Fruit fly (Drosophila melanogaster) whole organism, embryonic: ENCODE data around the gene Claspin.
A peak's percentile ranks its signal among the peaks of the same experiment; 100 is the strongest.

ENCODE experiments used
- Atf6 ChIP-seq: fragments of 200-800 bp; sonication (Bioruptor generic); IDR thresholded peaks from 2 replicates; pipeline ENCODE4 v1.3.6; 2022; ENCODE audit warnings: missing biosample characterization, missing genetic modification characterization
- CG10209 ChIP-seq: fragments of 200-800 bp; sonication (Bioruptor generic); optimal IDR thresholded peaks from 3 replicates; lab custom pipeline; 2017; ENCODE audit warnings: missing biosample characterization, mild to moderate bottlenecking, missing genetic modification characterization, missing genetic modification reagents
- CG12744 ChIP-seq: fragments of 200-800 bp; sonication (Bioruptor generic); optimal IDR thresholded peaks from 2 replicates; lab custom pipeline; 2016; ENCODE audit warnings: missing biosample characterization, missing genetic modification characterization
- CG13287 ChIP-seq: fragments of 200-800 bp; sonication (Bioruptor generic); IDR thresholded peaks from 2 replicates; pipeline ENCODE4 v1.3.6; 2022; ENCODE audit warnings: missing biosample characterization, missing genetic modification characterization; ENCODE audit not compliant: partially characterized antibody
- CG15601 ChIP-seq: fragments of 200-800 bp; sonication (Bioruptor generic); optimal IDR thresholded peaks from 3 replicates; lab custom pipeline; 2019; ENCODE audit warnings: missing biosample characterization, mild to moderate bottlenecking, missing genetic modification characterization, moderate library complexity
- CG15696 ChIP-seq: fragments of 200-800 bp; sonication (Bioruptor generic); optimal IDR thresholded peaks from 2 replicates; lab custom pipeline; 2019; ENCODE audit warnings: missing biosample characterization, mild to moderate bottlenecking, missing genetic modification characterization, moderate library complexity
- CG16863 ChIP-seq: fragments of 200-800 bp; sonication (Bioruptor generic); optimal IDR thresholded peaks from 3 replicates; lab custom pipeline; 2016; ENCODE audit warnings: missing biosample characterization, missing genetic modification characterization
- CG17361 ChIP-seq: fragments of 200-800 bp; sonication (Bioruptor generic); IDR thresholded peaks from 3 replicates; pipeline ENCODE4 v1.3.6; 2022; ENCODE audit warnings: missing biosample characterization, missing genetic modification characterization
- CG17912 ChIP-seq: fragments of 200-800 bp; sonication (Bioruptor generic); optimal IDR thresholded peaks from 2 replicates; lab custom pipeline; 2018; ENCODE audit warnings: missing biosample characterization, mild to moderate bottlenecking, missing genetic modification characterization
- CG1792 ChIP-seq: fragments of 200-800 bp; sonication (Bioruptor generic); optimal IDR thresholded peaks from 2 replicates; lab custom pipeline; 2016; ENCODE audit warnings: missing biosample characterization, missing genetic modification characterization
- CG18262 ChIP-seq: fragments of 200-800 bp; optimal IDR thresholded peaks from 3 replicates; lab custom pipeline; 2019; ENCODE audit warnings: missing biosample characterization, mild to moderate bottlenecking, missing genetic modification characterization, moderate library complexity
- CG2116 ChIP-seq: fragments of 200-800 bp; sonication (Bioruptor generic); optimal IDR thresholded peaks from 3 replicates; lab custom pipeline; 2018; ENCODE audit warnings: missing biosample characterization, mild to moderate bottlenecking, missing genetic modification characterization
- CG3163 ChIP-seq: fragments of 200-800 bp; sonication (Bioruptor generic); optimal IDR thresholded peaks from 3 replicates; lab custom pipeline; 2016; ENCODE audit warnings: missing biosample characterization, missing genetic modification characterization
- CG3281 ChIP-seq: fragments of 200-800 bp; sonication (Bioruptor generic); optimal IDR thresholded peaks from 3 replicates; lab custom pipeline; 2017; ENCODE audit warnings: missing biosample characterization, mild to moderate bottlenecking, missing genetic modification characterization
- CG4617 ChIP-seq: fragments of 200-800 bp; sonication (Bioruptor generic); optimal IDR thresholded peaks from 3 replicates; lab custom pipeline; 2016; ENCODE audit warnings: missing biosample characterization, missing genetic modification characterization, borderline replicate concordance
- CG7839 ChIP-seq: fragments of 200-800 bp; sonication (Bioruptor generic); optimal IDR thresholded peaks from 3 replicates; lab custom pipeline; 2018; ENCODE audit warnings: missing biosample characterization, mild to moderate bottlenecking, missing genetic modification characterization, moderate library complexity
- CG7928 ChIP-seq: fragments of 200-800 bp; sonication (Bioruptor generic); optimal IDR thresholded peaks from 2 replicates; lab custom pipeline; 2017; ENCODE audit warnings: missing biosample characterization, mild to moderate bottlenecking, missing genetic modification characterization
- CG9932 ChIP-seq: fragments of 200-800 bp; sonication (Bioruptor generic); IDR thresholded peaks from 2 replicates; pipeline ENCODE4 v1.3.6; 2022; ENCODE audit warnings: missing biosample characterization, missing genetic modification characterization
- Dll ChIP-seq: fragments of 200-800 bp; sonication (Bioruptor generic); IDR thresholded peaks from 4 replicates; pipeline ENCODE4 v1.3.6; 2022; ENCODE audit warnings: missing biosample characterization, missing genetic modification characterization; ENCODE audit not compliant: partially characterized antibody
- HmgZ ChIP-seq: fragments of 200-800 bp; sonication (Bioruptor generic); optimal IDR thresholded peaks from 2 replicates; lab custom pipeline; 2018; ENCODE audit warnings: missing biosample characterization, mild to moderate bottlenecking, missing genetic modification characterization
- Jarid2 ChIP-seq: fragments of 200-800 bp; sonication (Bioruptor generic); optimal IDR thresholded peaks from 3 replicates; lab custom pipeline; 2017; ENCODE audit warnings: mild to moderate bottlenecking, missing biosample characterization, missing genetic modification reagents, missing genetic modification characterization
- Lpt ChIP-seq: fragments of >200 bp; optimal IDR thresholded peaks from 2 replicates; lab custom pipeline; 2018; ENCODE audit warnings: missing biosample characterization, missing genetic modification characterization
- MBD-R2 ChIP-seq: fragments of 200-800 bp; sonication (Bioruptor generic); IDR thresholded peaks from 2 replicates; pipeline ENCODE4 v1.3.6; 2022; ENCODE audit warnings: missing biosample characterization, missing genetic modification characterization
- MTF-1 ChIP-seq: fragments of 200-800 bp; sonication (Bioruptor generic); optimal IDR thresholded peaks from 2 replicates; lab custom pipeline; 2018; ENCODE audit warnings: missing biosample characterization, mild to moderate bottlenecking, missing genetic modification characterization, borderline replicate concordance
- Myb ChIP-seq: fragments of 200-800 bp; sonication (Bioruptor generic); optimal IDR thresholded peaks from 2 replicates; lab custom pipeline; 2016; ENCODE audit warnings: missing biosample characterization, missing genetic modification characterization
- Neu2 ChIP-seq: fragments of 200-800 bp; sonication (Bioruptor generic); optimal IDR thresholded peaks from 3 replicates; lab custom pipeline; 2016; ENCODE audit warnings: missing biosample characterization, missing genetic modification characterization, borderline replicate concordance
- Nf-YB ChIP-seq: fragments of 200-800 bp; sonication (Bioruptor generic); optimal IDR thresholded peaks from 3 replicates; lab custom pipeline; 2019; ENCODE audit warnings: missing biosample characterization, mild to moderate bottlenecking, missing genetic modification characterization, moderate library complexity
- Oaz ChIP-seq: fragments of 200-800 bp; sonication (Bioruptor generic); IDR thresholded peaks from 2 replicates; pipeline ENCODE4 v1.3.6; 2022; ENCODE audit warnings: missing biosample characterization, missing genetic modification characterization
- Scr ChIP-seq: fragments of 200-800 bp; sonication (Bioruptor generic); IDR thresholded peaks from 2 replicates; pipeline ENCODE4 v1.3.6; 2022; ENCODE audit warnings: missing biosample characterization, missing genetic modification characterization; ENCODE audit not compliant: partially characterized antibody
- YL-1 ChIP-seq: fragments of 200-800 bp; sonication (Bioruptor generic); optimal IDR thresholded peaks from 3 replicates; lab custom pipeline; 2017; ENCODE audit warnings: missing biosample characterization, mild to moderate bottlenecking, missing genetic modification characterization
- amos ChIP-seq: fragments of 200-800 bp; sonication (Bioruptor generic); IDR thresholded peaks from 2 replicates; pipeline ENCODE4 v1.3.6; 2022; ENCODE audit warnings: missing biosample characterization, missing genetic modification characterization; ENCODE audit not compliant: partially characterized antibody
- ap ChIP-seq: fragments of 200-800 bp; sonication (Bioruptor generic); IDR thresholded peaks from 2 replicates; pipeline ENCODE4 v1.3.6; 2022; ENCODE audit warnings: missing biosample characterization, missing genetic modification characterization
- ase ChIP-seq: fragments of 200-800 bp; sonication (Bioruptor generic); IDR thresholded peaks from 3 replicates; pipeline ENCODE4 v1.3.6; 2022; ENCODE audit warnings: missing biosample characterization, missing genetic modification characterization
- bigmax ChIP-seq: fragments of 200-800 bp; sonication (Bioruptor generic); optimal IDR thresholded peaks from 2 replicates; lab custom pipeline; 2018; ENCODE audit warnings: missing biosample characterization, mild to moderate bottlenecking, missing genetic modification characterization
- br ChIP-seq: fragments of >200 bp; optimal IDR thresholded peaks from 2 replicates; lab custom pipeline; 2017
- en ChIP-seq: fragments of 200-800 bp; sonication (Bioruptor generic); optimal IDR thresholded peaks from 2 replicates; lab custom pipeline; 2016; ENCODE audit warnings: missing biosample characterization, missing genetic modification characterization
- fd102C ChIP-seq: fragments of 200-800 bp; sonication (Bioruptor generic); optimal IDR thresholded peaks from 2 replicates; lab custom pipeline; 2018; ENCODE audit warnings: missing biosample characterization, mild to moderate bottlenecking, missing genetic modification characterization, moderate library complexity
- h ChIP-seq: fragments of >200 bp; optimal IDR thresholded peaks from 2 replicates; lab custom pipeline; 2017
- hkb ChIP-seq, 2 experiments: fragments of 200-800 bp in 1 of 2; fragments of >200 bp in 1 of 2; sonication (Bioruptor generic) in 1 of 2; IDR thresholded peaks in 1 of 2; optimal IDR thresholded peaks in 1 of 2; 2 replicates each; pipeline versions ENCODE4 v1.3.6 to Lab custom; 2017 to 2022; ENCODE audit warnings: missing biosample characterization in 1 of 2, missing genetic modification characterization in 1 of 2
- ind ChIP-seq: fragments of 200-800 bp; sonication (Bioruptor generic); optimal IDR thresholded peaks from 3 replicates; lab custom pipeline; 2016; ENCODE audit warnings: missing biosample characterization, missing genetic modification characterization
- lmd ChIP-seq: fragments of 200-800 bp; sonication (Bioruptor generic); IDR thresholded peaks from 2 replicates; pipeline ENCODE4 v1.3.6; 2022; ENCODE audit warnings: missing biosample characterization, missing genetic modification characterization
- peb ChIP-seq: fragments of 200-800 bp; sonication (Bioruptor generic); IDR thresholded peaks from 2 replicates; pipeline ENCODE4 v1.3.6; 2022; ENCODE audit warnings: missing biosample characterization, missing genetic modification characterization
- pfk ChIP-seq: fragments of 200-800 bp; sonication (Bioruptor generic); optimal IDR thresholded peaks from 2 replicates; lab custom pipeline; 2018; ENCODE audit warnings: missing biosample characterization, mild to moderate bottlenecking, missing genetic modification characterization, moderate library complexity
- sc ChIP-seq, 3 experiments: fragments of >200 bp in 2 of 3; fragments of 200-800 bp in 1 of 3; sonication (Bioruptor generic) in 1 of 3; optimal IDR thresholded peaks; 2 replicates in 2 of 3; 3 replicates in 1 of 3; lab custom pipeline; 2017; ENCODE audit warnings: mild to moderate bottlenecking in 1 of 3, missing biosample characterization in 1 of 3, missing genetic modification characterization in 1 of 3, missing genetic modification reagents in 1 of 3
- schlank ChIP-seq: fragments of 200-800 bp; sonication (Bioruptor generic); optimal IDR thresholded peaks from 2 replicates; lab custom pipeline; 2018; ENCODE audit warnings: missing biosample characterization, mild to moderate bottlenecking, missing genetic modification characterization
- stwl ChIP-seq: fragments of 200-800 bp; sonication (Bioruptor generic); optimal IDR thresholded peaks from 3 replicates; lab custom pipeline; 2018; ENCODE audit warnings: missing biosample characterization, mild to moderate bottlenecking, missing genetic modification characterization, moderate library complexity
- sug ChIP-seq: fragments of 200-800 bp; optimal IDR thresholded peaks from 2 replicates; lab custom pipeline; 2019; ENCODE audit warnings: missing biosample characterization, mild to moderate bottlenecking, missing genetic modification characterization, moderate library complexity
- zf30C ChIP-seq: fragments of 200-800 bp; sonication (Bioruptor generic); optimal IDR thresholded peaks from 3 replicates; lab custom pipeline; 2018; ENCODE audit warnings: missing biosample characterization, mild to moderate bottlenecking, missing genetic modification characterization

Gene Claspin

dm6 chr3L:4283428-4284089 is 29.7 kb upstream of the Claspin start, which contains the start of the genes srw and CG1316 (continued):
- TF ChIP-seq Jarid2 (GFP tag; lab: Kevin White, UChicago) = no peak
- no peak for TF ChIP-seq Nf-YB
- no peak for TF ChIP-seq CG3163
- TF ChIP-seq CG1792 (GFP tag; lab: Kevin White, UChicago) = no peak
- no peak for TF ChIP-seq en (GFP tag; lab: Kevin White, UChicago)
- TF ChIP-seq bigmax (GFP tag; lab: Kevin White, UChicago) = peak; percentile 43
- TF ChIP-seq Atf6 (GFP tag; lab: Robert Waterston, UW) = 0 out of 2 replicates have a peak, but pooled peaks have one; percentile 40
- no peak for TF ChIP-seq pfk (GFP tag; lab: Kevin White, UChicago)
- peak; percentile 54 for TF ChIP-seq HmgZ
- TF ChIP-seq Lpt = no peak
- no peak for TF ChIP-seq CG3281 (GFP tag; lab: Kevin White, UChicago)
- TF ChIP-seq ap = no peak
- TF ChIP-seq Scr (GFP tag; lab: Robert Waterston, UW) = peak; percentile 47
- no peak for TF ChIP-seq Neu2 (GFP tag; lab: Kevin White, UChicago)
- peak; percentile 29 for TF ChIP-seq CG7928 (GFP tag; lab: Kevin White, UChicago)
- no peak for TF ChIP-seq CG12744 (GFP tag; lab: Kevin White, UChicago)
- peak; percentile 23 for TF ChIP-seq sug (tag; lab: Kevin White, UChicago)
- no peak for TF ChIP-seq CG9932
- TF ChIP-seq fd102C = no peak

dm6 chr3L:4286784-4287183 is 26.5 kb upstream of the Claspin start, which contains the start of gene TfIIEbeta:
TfIIEbeta (plus strand) TSS chr3L:4287038.
- TF ChIP-seq Dll = 0 out of 4 replicates have a peak, but pooled peaks have one; percentile 49
- peak; percentile 23 for TF ChIP-seq ind (GFP tag; lab: Kevin White, UChicago)
- no peak for TF ChIP-seq Oaz
- peak; percentile 59 for TF ChIP-seq stwl (tag; lab: Kevin White, UChicago)
- no peak for TF ChIP-seq CG16863 (GFP tag; lab: Kevin White, UChicago)
- TF ChIP-seq lmd (GFP tag; lab: Robert Waterston, UW) = no peak
- no peak for TF ChIP-seq h (lab: Kevin White, UChicago)
- TF ChIP-seq CG2116 (GFP tag; lab: Kevin White, UChicago) = peak; percentile 16
- TF ChIP-seq Myb (GFP tag; lab: Kevin White, UChicago) = peak; percentile 74
- no peak for TF ChIP-seq br (lab: Kevin White, UChicago)
- no peak for TF ChIP-seq MTF-1 (GFP tag; lab: Kevin White, UChicago)
- TF ChIP-seq CG15601 (tag; lab: Kevin White, UChicago) = peak; percentile 18
- TF ChIP-seq CG15696 = no peak
- TF ChIP-seq schlank (tag; lab: Kevin White, UChicago) = no peak
- no peak for TF ChIP-seq sc (optimal IDR thresholded peaks at IDR 0.05; lab: Kevin White, UChicago)
- TF ChIP-seq sc (GFP tag; optimal IDR thresholded peaks at IDR 0.05; lab: Kevin White, UChicago) = no peak
- no peak for TF ChIP-seq hkb (optimal IDR thresholded peaks at IDR 0.05; lab: Kevin White, UChicago)
- TF ChIP-seq hkb (GFP tag; IDR thresholded peaks at IDR 0.05; lab: Robert Waterston, UW) = peak; percentile 39; the same call in 1 of the 2 replicates
- peak; percentile 61 for TF ChIP-seq YL-1 (GFP tag; lab: Kevin White, UChicago)
- TF ChIP-seq MBD-R2 (GFP tag; lab: Robert Waterston, UW) = peak; percentile 92
- no peak for TF ChIP-seq zf30C
- TF ChIP-seq CG13287 (GFP tag; lab: Robert Waterston, UW) = peak; percentile 46; the same call in 1 of the 2 replicates
- peak; percentile 46 for TF ChIP-seq CG7839 (tag; lab: Kevin White, UChicago)
- TF ChIP-seq CG17912 = no peak
- TF ChIP-seq CG17361 (GFP tag; lab: Robert Waterston, UW) = peak; percentile 55; the same call in 2 of the 3 replicates
- no peak for TF ChIP-seq CG3163
- TF ChIP-seq ase (GFP tag; lab: Robert Waterston, UW) = no peak
- no peak for TF ChIP-seq peb (GFP tag; lab: Robert Waterston, UW)
- TF ChIP-seq CG4617 (GFP tag; lab: Kevin White, UChicago) = peak; percentile 6
- TF ChIP-seq CG18262 = peak; percentile 31
- peak; percentile 42; the same call in 1 of the 2 replicates for TF ChIP-seq amos
- TF ChIP-seq CG10209 (GFP tag; lab: Kevin White, UChicago) = peak; percentile 6
